Worm (Caenorhabditis elegans): Measurements from ENCODE around the gene F14F7.4.

Gene F14F7.4

DNA sequence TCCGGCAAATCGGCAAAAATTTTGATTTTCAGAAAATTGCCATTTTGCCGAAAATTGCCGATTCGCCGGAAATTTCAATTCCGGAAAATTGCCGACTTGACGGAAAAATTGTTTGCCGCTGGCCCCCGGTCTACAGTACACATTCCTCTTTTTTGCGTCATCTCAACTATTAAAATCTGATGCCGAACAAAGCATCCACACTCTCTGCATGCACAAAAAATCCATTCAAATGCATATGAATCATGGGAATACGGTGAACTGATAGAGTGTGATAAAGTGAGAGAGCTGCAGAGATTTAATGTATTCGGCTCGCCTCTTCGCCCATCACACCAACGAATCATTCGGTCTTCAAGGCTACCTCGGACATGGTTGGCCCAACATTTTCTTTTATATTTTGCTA lies 1.0 kb upstream of the F14F7.4 start, which contains the start of gene F14F7.7:
F14F7.7 (plus strand) TSS at position 354 of the 400 bp plus-strand sequence.
- TF ChIP-seq elt-3 (tag; optimal IDR thresholded peaks at IDR 0.05) (no peak), jun-1 (tag; optimal IDR thresholded peaks at IDR 0.05) (no peak), fkh-2 (tag; optimal IDR thresholded peaks at IDR 0.05) (no peak), nhr-237 (tag; optimal IDR thresholded peaks at IDR 0.05) (no peak), nhr-11 (tag; optimal IDR thresholded peaks at IDR 0.05) (no peak), lin-39 (tag; optimal IDR thresholded peaks at IDR 0.05) (no peak), R02D3.7 (tag; optimal IDR thresholded peaks at IDR 0.05) (no peak), mdl-1 (tag; optimal IDR thresholded peaks at IDR 0.05) (no peak)

DNA sequence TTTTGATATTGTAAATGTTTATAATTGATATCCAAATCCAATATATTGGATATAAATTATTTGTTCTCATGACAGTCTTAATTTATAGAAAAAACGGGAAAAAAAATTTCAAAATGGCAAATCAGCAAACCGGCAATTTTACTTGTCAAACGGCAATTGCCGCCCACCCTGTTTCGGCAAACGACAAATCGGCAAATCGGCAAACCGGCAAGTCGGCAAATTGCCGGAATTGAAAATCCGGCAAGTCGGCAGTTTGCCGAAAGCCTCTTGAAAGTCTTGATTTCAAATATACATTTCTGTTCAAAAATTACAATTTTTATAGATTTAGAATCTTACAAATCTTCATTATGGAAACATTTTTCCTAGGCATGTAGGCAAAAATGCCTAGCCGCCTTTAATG lies 1.6 kb downstream of the F14F7.4 start:
- TF ChIP-seq aly-2 (tag; optimal IDR thresholded peaks at IDR 0.05) (no peak), elt-3 (tag; optimal IDR thresholded peaks at IDR 0.05) (no peak), nhr-25 (tag; optimal IDR thresholded peaks at IDR 0.05) (no peak), nhr-67 (tag; optimal IDR thresholded peaks at IDR 0.05) (no peak), egl-5 (tag; optimal IDR thresholded peaks at IDR 0.05) (no peak)

DNA sequence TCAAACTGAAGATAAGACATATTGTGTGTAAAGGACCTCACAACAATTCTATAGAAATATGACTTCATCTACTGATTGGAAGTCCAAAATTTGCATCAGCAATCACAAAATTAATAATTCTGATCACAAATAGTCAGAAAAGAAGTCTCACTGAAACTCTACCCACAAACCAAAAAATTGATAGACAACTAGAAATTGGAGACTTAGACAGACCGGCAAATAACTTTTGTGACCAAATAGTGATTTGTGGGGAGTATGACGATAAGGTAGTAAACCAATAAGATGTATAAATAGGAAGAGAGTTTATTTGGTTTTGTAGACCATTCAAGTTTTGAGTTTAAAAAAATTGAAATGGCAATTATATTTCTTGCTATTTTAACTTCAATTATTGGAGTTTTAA lies 5.2 kb downstream of the F14F7.4 start, which contains the start of gene cyp-13A12:
cyp-13A12 (plus strand) TSS at position 267 of the 400 bp plus-strand sequence.
- TF ChIP-seq pqm-1 (tag; optimal IDR thresholded peaks at IDR 0.05) (peak; percentile 59), elt-2 (tag; optimal IDR thresholded peaks at IDR 0.05) (peak; percentile 46), pha-4 (tag; optimal IDR thresholded peaks at IDR 0.05) (peak; percentile 7), nhr-237 (tag; optimal IDR thresholded peaks at IDR 0.05) (no peak)

DNA sequence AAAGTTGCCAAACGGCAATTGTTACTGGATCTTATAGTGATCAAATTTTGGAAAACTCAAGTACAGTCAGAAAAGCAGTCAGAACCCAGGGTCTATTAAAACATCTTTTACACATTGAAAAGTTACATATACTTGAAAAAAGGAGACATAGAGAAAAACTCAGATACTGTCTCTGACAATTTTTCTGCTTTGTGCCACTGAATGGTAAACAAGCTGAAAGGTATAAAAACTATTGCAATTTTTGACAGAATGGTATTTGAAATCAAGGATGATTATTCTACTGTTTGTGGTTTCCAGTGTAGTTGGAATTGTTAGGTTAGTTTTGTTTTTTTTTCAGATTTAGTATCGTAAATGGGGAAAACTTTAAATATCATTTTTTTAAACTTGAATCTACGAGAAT lies 8.8 kb downstream of the F14F7.4 start, which contains the start of gene cyp-13A11:
cyp-13A11 (plus strand) TSS at position 266 of the 400 bp plus-strand sequence.
- no peak for TF ChIP-seq nhr-76 (tag; optimal IDR thresholded peaks at IDR 0.05)
- no peak for TF ChIP-seq nhr-28 (tag; optimal IDR thresholded peaks at IDR 0.05)
- TF ChIP-seq snpc-4 (tag; optimal IDR thresholded peaks at IDR 0.05) = no peak
- no peak for TF ChIP-seq nhr-23 (tag; optimal IDR thresholded peaks at IDR 0.05)
- TF ChIP-seq elt-1 (tag; optimal IDR thresholded peaks at IDR 0.05) = no peak
- TF ChIP-seq daf-12 (tag; optimal IDR thresholded peaks at IDR 0.05) = no peak
- no peak for TF ChIP-seq lin-15B (tag; optimal IDR thresholded peaks at IDR 0.05)
- TF ChIP-seq ztf-11 (tag; optimal IDR thresholded peaks at IDR 0.05) = no peak
- no peak for TF ChIP-seq tbx-2 (tag; optimal IDR thresholded peaks at IDR 0.05)
- no peak for TF ChIP-seq nhr-43 (tag; optimal IDR thresholded peaks at IDR 0.05; ENCODE audit: poor library complexity, severe bottlenecking)
- no peak for TF ChIP-seq nhr-12 (tag; optimal IDR thresholded peaks at IDR 0.05)
- no peak for TF ChIP-seq jun-1 (tag; optimal IDR thresholded peaks at IDR 0.05)
- TF ChIP-seq egl-27 (tag; optimal IDR thresholded peaks at IDR 0.05) = no peak
- no peak for TF ChIP-seq nfya-1 (tag; optimal IDR thresholded peaks at IDR 0.05; ENCODE audit: insufficient read depth)
- TF ChIP-seq ceh-9 (tag; optimal IDR thresholded peaks at IDR 0.05) = no peak
- TF ChIP-seq nhr-67 (tag; optimal IDR thresholded peaks at IDR 0.05) = no peak
- TF ChIP-seq ztf-4 (tag; optimal IDR thresholded peaks at IDR 0.05) = no peak

DNA sequence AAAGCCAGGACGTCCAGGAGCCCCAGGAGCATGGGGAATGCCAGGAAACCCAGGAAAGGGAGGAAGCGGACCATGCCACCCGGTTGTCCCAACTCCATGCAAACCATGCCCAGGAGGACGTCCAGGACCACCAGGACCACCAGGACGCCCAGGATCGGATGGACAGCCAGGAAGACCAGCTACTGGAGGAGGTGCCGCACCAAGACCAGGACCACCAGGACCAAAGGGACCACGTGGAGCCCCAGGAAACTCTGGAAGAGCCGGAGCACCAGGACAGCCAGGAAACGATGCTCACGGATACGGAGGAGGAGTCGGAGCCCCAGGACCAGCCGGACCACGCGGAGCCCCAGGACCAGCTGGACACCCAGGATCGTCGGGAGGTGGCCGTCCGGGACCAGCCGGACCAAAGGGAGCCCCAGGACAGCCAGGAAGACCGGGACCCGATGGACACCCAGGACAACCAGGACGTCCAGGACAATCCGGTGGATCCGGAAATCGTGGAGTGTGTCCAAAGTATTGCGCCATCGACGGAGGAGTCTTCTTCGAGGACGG lies 9.9 kb downstream of the F14F7.4 start:
- TF ChIP-seq mdl-1 (tag; optimal IDR thresholded peaks at IDR 0.05) = no peak

DNA sequence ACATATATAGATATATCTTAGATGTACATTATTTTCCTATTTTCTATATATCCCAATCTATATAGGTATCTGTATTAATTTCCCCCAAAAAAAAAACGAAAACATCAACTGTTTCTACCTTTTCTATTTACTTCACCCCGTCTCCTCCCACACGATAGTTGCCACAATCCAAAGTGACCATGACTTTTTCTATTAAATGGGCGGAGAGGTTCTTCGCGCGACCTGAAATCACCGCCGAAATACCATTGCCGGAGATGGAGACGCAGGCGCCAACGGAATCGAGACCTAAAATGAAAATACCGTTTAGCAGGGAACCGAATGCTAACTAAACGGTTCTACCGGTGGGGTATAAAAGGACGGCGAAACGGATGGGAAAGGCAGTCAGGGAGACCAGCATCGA lies 10.9 kb downstream of the F14F7.4 start, which contains the start of gene col-98:
col-98 (plus strand) TSS at position 390 of the 400 bp plus-strand sequence.
- no peak for TF ChIP-seq pqm-1 (tag; optimal IDR thresholded peaks at IDR 0.05)
- peak; percentile 41 for TF ChIP-seq nhr-23 (tag; optimal IDR thresholded peaks at IDR 0.05)

DNA sequence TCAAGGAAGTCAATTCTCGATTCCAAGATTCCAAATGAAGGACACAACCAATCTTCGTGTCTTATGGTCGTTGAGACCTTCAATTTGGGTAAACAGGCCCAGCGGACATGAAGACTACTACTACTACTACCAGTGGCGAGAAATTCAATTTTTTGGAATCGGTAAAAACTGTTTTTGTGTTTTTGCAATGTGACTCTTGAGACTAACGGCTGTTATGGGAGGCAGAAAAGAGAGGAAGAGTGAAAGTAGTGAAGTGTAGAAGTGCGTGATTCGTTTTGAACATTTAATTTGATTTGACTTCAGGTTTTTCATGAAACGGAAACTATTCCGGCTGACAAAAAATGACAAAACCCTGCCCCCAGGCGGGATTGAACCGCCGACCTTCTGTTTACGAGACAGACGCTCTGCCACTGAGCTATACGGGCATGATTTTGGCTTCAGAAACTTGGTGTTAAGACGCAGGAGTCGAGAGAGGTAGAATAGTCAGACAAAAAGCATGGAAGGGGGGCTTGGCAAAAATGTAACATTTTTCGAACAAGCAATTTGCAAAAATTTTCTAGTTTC lies 13.7 kb downstream of the F14F7.4 start:
- peak; percentile 73 for TF ChIP-seq hmg-11 (tag; optimal IDR thresholded peaks at IDR 0.05)
- no peak for TF ChIP-seq fkh-2 (tag; optimal IDR thresholded peaks at IDR 0.05)
- TF ChIP-seq zag-1 (tag; optimal IDR thresholded peaks at IDR 0.05) = no peak
- TF ChIP-seq nhr-23 (tag; optimal IDR thresholded peaks at IDR 0.05) = peak; percentile 34
- no peak for TF ChIP-seq nhr-12 (tag; optimal IDR thresholded peaks at IDR 0.05)
- TF ChIP-seq egl-5 (tag; optimal IDR thresholded peaks at IDR 0.05) = no peak
- no peak for TF ChIP-seq ceh-82 (tag; optimal IDR thresholded peaks at IDR 0.05)
- peak; percentile 43 for TF ChIP-seq nhr-25 (tag; optimal IDR thresholded peaks at IDR 0.05)
- no peak for TF ChIP-seq eor-1 (tag; optimal IDR thresholded peaks at IDR 0.05)
- TF ChIP-seq aly-2 (tag; optimal IDR thresholded peaks at IDR 0.05) = no peak
- no peak for TF ChIP-seq ztf-11 (tag; optimal IDR thresholded peaks at IDR 0.05)
- TF ChIP-seq fos-1 (tag; optimal IDR thresholded peaks at IDR 0.05) = no peak
- peak; percentile 53 for TF ChIP-seq lsy-12 (tag; optimal IDR thresholded peaks at IDR 0.05)
- TF ChIP-seq mdl-1 (tag; optimal IDR thresholded peaks at IDR 0.05) = no peak
- no peak for TF ChIP-seq ZK546.5 (tag; optimal IDR thresholded peaks at IDR 0.05)
- TF ChIP-seq skn-1 (tag; optimal IDR thresholded peaks at IDR 0.05) = peak; percentile 51
- TF ChIP-seq nhr-237 (tag; optimal IDR thresholded peaks at IDR 0.05) = no peak
- TF ChIP-seq elt-1 (tag; optimal IDR thresholded peaks at IDR 0.05) = no peak
- no peak for TF ChIP-seq unc-39 (tag; optimal IDR thresholded peaks at IDR 0.05)
- TF ChIP-seq elt-3 (tag; optimal IDR thresholded peaks at IDR 0.05) = no peak
- TF ChIP-seq unc-62 (GFP tag; optimal IDR thresholded peaks at IDR 0.05) = no peak
